Worm (Caenorhabditis elegans): Measurements from ENCODE around the gene C35B1.7.
A peak's percentile ranks its signal among the peaks of the same experiment; 100 is the strongest.

The C35B1.7 gene

DNA sequence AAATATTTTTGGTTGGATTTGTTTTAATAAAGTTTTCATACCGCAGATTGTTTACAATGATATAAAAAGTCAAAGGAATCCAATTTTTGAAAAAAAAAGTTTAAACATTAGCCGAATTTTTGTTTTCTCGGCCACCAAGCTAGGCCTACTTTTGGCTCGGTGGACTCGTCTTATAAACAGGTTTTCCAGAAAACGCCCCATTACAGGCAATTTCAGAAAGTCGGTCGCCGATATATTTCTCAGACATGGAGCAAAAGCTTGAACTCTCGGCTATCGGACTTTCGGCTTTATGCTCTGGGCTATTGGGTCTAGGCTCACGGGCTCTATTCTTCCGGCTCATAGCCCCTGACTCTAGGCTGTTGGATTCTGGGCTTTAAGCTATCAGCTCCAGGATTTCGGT, 25.8 kb upstream of the C35B1.7 start:
- TF ChIP-seq mef-2 (tag; optimal IDR thresholded peaks at IDR 0.05): no peak

DNA sequence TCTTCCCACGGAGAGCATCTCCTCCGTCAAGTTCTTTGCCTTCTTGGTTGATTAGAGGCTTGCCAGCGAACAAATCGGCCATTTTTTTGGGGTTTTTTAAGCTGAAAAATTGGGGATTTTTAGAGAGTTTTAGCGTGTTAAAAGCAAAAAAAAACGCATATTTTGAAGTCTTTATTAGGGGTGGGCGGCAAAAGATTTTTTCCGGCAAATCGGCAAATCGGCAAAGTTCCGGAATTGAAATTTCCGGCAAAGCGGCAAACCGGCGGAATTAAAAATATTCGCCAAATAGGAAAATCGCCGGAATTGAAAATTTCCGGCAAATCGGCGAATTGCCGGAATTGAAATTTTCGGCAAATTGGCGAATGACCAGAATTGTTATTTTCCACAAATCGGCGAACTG, 24.8 kb upstream of the C35B1.7 start, which contains the start of gene C35B1.5:
C35B1.5 (minus strand) TSS at position 101 of the 400 bp plus-strand sequence.
- no peak for TF ChIP-seq unc-30 (tag; optimal IDR thresholded peaks at IDR 0.05)
- no peak for TF ChIP-seq unc-62 (GFP tag; optimal IDR thresholded peaks at IDR 0.05)
- no peak for TF ChIP-seq sup-37 (GFP tag; optimal IDR thresholded peaks at IDR 0.05)
- no peak for TF ChIP-seq C16A3.4 (tag; optimal IDR thresholded peaks at IDR 0.05)
- TF ChIP-seq lin-15B (tag; optimal IDR thresholded peaks at IDR 0.05): no peak
- TF ChIP-seq C34B4.2 (tag; optimal IDR thresholded peaks at IDR 0.05): no peak
- TF ChIP-seq skn-1 (tag; optimal IDR thresholded peaks at IDR 0.05): no peak
- TF ChIP-seq fkh-10 (GFP tag; optimal IDR thresholded peaks at IDR 0.05): no peak

DNA sequence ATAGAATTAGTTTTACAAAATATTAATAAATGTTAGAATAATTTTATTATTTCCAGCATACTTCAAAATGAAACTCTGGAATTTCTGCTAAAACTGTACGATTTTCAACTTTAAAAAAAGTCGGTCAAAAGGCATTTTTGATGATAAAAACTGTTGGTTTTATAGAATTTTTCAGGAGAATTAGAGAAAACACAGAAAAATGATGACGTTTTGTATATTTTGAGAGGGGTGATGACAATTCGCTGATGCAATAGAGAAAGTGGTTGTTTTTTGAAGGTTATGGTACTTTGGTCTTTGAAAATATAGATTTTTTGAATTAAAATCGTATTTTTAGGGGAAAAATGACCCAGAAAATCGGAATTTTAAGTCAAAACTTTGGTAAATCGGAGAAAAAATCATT, 23.8 kb upstream of the C35B1.7 start:
- TF ChIP-seq lin-35 (GFP tag; optimal IDR thresholded peaks at IDR 0.05) (peak in 1 of 2 experiments; percentile 57), blmp-1 (tag; optimal IDR thresholded peaks at IDR 0.05) (peak; percentile 8), nhr-90 (tag; optimal IDR thresholded peaks at IDR 0.05; ENCODE audit: poor library complexity) (peak; percentile 7), skn-1 (tag; optimal IDR thresholded peaks at IDR 0.05) (peak; percentile 98), elt-2 (tag; optimal IDR thresholded peaks at IDR 0.05) (peak; percentile 48), snu-23 (GFP tag; optimal IDR thresholded peaks at IDR 0.05) (peak; percentile 27), mep-1 (tag; optimal IDR thresholded peaks at IDR 0.05) (no peak), nhr-76 (tag; optimal IDR thresholded peaks at IDR 0.05) (no peak), nhr-85 (tag) (peak; percentile 83), nhr-19 (GFP tag; conservative IDR thresholded peaks at IDR 0.05) (peak; percentile 28; the same call in 1 of the 2 replicates), unc-62 (GFP tag; optimal IDR thresholded peaks at IDR 0.05) (no peak), lsy-2 (tag; optimal IDR thresholded peaks at IDR 0.05) (no peak)

DNA sequence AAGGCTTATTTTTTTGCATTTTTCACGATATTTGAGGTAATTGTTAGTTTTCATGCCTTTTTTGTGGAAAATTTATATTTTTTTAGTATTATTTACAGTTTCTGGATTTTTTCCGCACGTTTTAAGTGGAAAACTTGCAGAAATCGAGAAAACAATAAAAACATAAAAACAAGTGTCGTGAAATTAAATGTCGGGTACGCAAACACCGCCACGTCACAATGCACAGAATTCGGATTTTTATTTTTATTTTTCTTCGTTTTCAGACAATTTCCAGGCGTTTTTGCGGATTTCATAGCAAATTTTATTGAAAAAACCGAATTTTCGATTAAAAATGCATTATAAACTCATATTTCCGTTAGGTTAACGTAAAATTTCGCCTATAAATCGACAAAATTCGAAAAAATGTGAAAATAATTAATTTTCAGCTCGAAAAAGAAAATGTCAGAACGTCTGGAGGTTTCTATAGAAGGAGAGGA, 23.0 kb upstream of the C35B1.7 start, which contains the start of gene C35B1.2:
C35B1.2 (plus strand) TSS at position 426 of the 476 bp plus-strand sequence.
- peak; percentile 41 for TF ChIP-seq snu-23 (GFP tag; optimal IDR thresholded peaks at IDR 0.05)
- no peak for TF ChIP-seq nhr-11 (tag; optimal IDR thresholded peaks at IDR 0.05)
- peak; percentile 43 for TF ChIP-seq nhr-47 (tag; optimal IDR thresholded peaks at IDR 0.05)
- TF ChIP-seq F16B12.6 (tag; optimal IDR thresholded peaks at IDR 0.05): peak; percentile 86
- peak; percentile 24 for TF ChIP-seq swsn-7 (tag; optimal IDR thresholded peaks at IDR 0.05)
- TF ChIP-seq dsc-1 (tag; optimal IDR thresholded peaks at IDR 0.05): peak; percentile 29
- TF ChIP-seq aha-1 (tag; optimal IDR thresholded peaks at IDR 0.05): no peak
- TF ChIP-seq dpl-1 (GFP tag; optimal IDR thresholded peaks at IDR 0.05): peak; percentile 2 to 57 (median 54)
- no peak for TF ChIP-seq nhr-28 (tag; optimal IDR thresholded peaks at IDR 0.05)
- peak in 1 of 2 experiments; percentile 17 for TF ChIP-seq lin-35 (GFP tag; optimal IDR thresholded peaks at IDR 0.05)
- peak; percentile 24 for TF ChIP-seq ceh-90 (tag; optimal IDR thresholded peaks at IDR 0.05)
- TF ChIP-seq efl-1 (optimal IDR thresholded peaks at IDR 0.05): peak; percentile 31 to 55
- TF ChIP-seq efl-1 (GFP tag; optimal IDR thresholded peaks at IDR 0.05 in 1 of 2): peak; percentile 36 to 88
- TF ChIP-seq lsy-2 (tag; optimal IDR thresholded peaks at IDR 0.05): peak; percentile 43 to 48
- peak; percentile 43 for TF ChIP-seq nhr-71 (tag; optimal IDR thresholded peaks at IDR 0.05)
- TF ChIP-seq lin-39 (tag; optimal IDR thresholded peaks at IDR 0.05): peak; percentile 28
- TF ChIP-seq nhr-85 (tag): peak; percentile 63
- TF ChIP-seq pqm-1 (tag; optimal IDR thresholded peaks at IDR 0.05): no peak
- peak; percentile 29 for TF ChIP-seq xbp-1 (tag; optimal IDR thresholded peaks at IDR 0.05)
- no peak for TF ChIP-seq mab-9 (GFP tag; IDR thresholded peaks at IDR 0.05)
- no peak for TF ChIP-seq isw-1 (GFP tag; IDR thresholded peaks at IDR 0.05)
- no peak for TF ChIP-seq rnt-1 (tag; optimal IDR thresholded peaks at IDR 0.05)
- no peak for TF ChIP-seq ceh-8 (GFP tag; optimal IDR thresholded peaks at IDR 0.05)
- no peak for TF ChIP-seq efl-3 (GFP tag; optimal IDR thresholded peaks at IDR 0.05)
- peak; percentile 43 for TF ChIP-seq mep-1 (tag; optimal IDR thresholded peaks at IDR 0.05)
- TF ChIP-seq nhr-20 (tag; optimal IDR thresholded peaks at IDR 0.05): peak; percentile 11
